Fruit fly (Drosophila melanogaster) whole organism, embryonic: Measurements from ENCODE around the gene CG33631.
A peak's percentile ranks its signal among the peaks of the same experiment; 100 is the strongest.

Experiments
- Antp ChIP-seq: fragments of 200-800 bp; sonication (Bioruptor generic); optimal IDR thresholded peaks from 3 replicates; lab custom pipeline; 2016; ENCODE audit warnings: missing biosample characterization, missing genetic modification characterization
- BEAF-32 ChIP-seq: fragments of 200-800 bp; sonication (Bioruptor generic); optimal IDR thresholded peaks from 3 replicates; lab custom pipeline; 2017; ENCODE audit warnings: missing biosample characterization, missing genetic modification characterization, mild to moderate bottlenecking, moderate library complexity, missing genetic modification reagents
- BtbVII ChIP-seq: fragments of 200-800 bp; sonication (Bioruptor generic); optimal IDR thresholded peaks from 3 replicates; lab custom pipeline; 2017; ENCODE audit warnings: missing biosample characterization, mild to moderate bottlenecking, missing genetic modification characterization
- C15 ChIP-seq: fragments of 200-800 bp; sonication (Bioruptor generic); IDR thresholded peaks from 3 replicates; pipeline ENCODE4 v1.3.6; 2022; ENCODE audit warnings: missing biosample characterization, missing genetic modification characterization
- CG10431 ChIP-seq: fragments of 200-800 bp; sonication (Bioruptor generic); optimal IDR thresholded peaks from 3 replicates; lab custom pipeline; 2018; ENCODE audit warnings: missing biosample characterization, mild to moderate bottlenecking, missing genetic modification characterization
- CG10462 ChIP-seq: fragments of 200-800 bp; sonication (Bioruptor generic); optimal IDR thresholded peaks from 2 replicates; lab custom pipeline; 2016; ENCODE audit warnings: missing biosample characterization, missing genetic modification characterization
- CG12219 ChIP-seq: fragments of 200-800 bp; sonication (Bioruptor generic); optimal IDR thresholded peaks from 3 replicates; lab custom pipeline; 2018; ENCODE audit warnings: missing biosample characterization, mild to moderate bottlenecking, missing genetic modification characterization
- CG12659 ChIP-seq: fragments of 200-800 bp; sonication (Bioruptor generic); optimal IDR thresholded peaks from 3 replicates; lab custom pipeline; 2017; ENCODE audit warnings: mild to moderate bottlenecking, missing biosample characterization, missing genetic modification reagents, missing genetic modification characterization
- CG12769 ChIP-seq: fragments of 200-800 bp; sonication (Bioruptor generic); optimal IDR thresholded peaks from 2 replicates; lab custom pipeline; 2019; ENCODE audit warnings: missing biosample characterization, mild to moderate bottlenecking, missing genetic modification characterization, moderate library complexity
- CG13123 ChIP-seq: fragments of 200-800 bp; sonication (Bioruptor generic); optimal IDR thresholded peaks from 2 replicates; lab custom pipeline; 2016; ENCODE audit warnings: missing biosample characterization, missing genetic modification characterization
- CG15269 ChIP-seq: fragments of 200-800 bp; sonication (Bioruptor generic); optimal IDR thresholded peaks from 2 replicates; lab custom pipeline; 2018; ENCODE audit warnings: missing biosample characterization, mild to moderate bottlenecking, missing genetic modification characterization, moderate library complexity
- CG1792 ChIP-seq: fragments of 200-800 bp; sonication (Bioruptor generic); optimal IDR thresholded peaks from 2 replicates; lab custom pipeline; 2016; ENCODE audit warnings: missing biosample characterization, missing genetic modification characterization
- CG3726 ChIP-seq: fragments of 200-800 bp; sonication (Bioruptor generic); IDR thresholded peaks from 3 replicates; pipeline ENCODE4, ENCODE4 v1.3.6; 2022; ENCODE audit warnings: missing biosample characterization, missing genetic modification characterization
- CG42726 ChIP-seq: fragments of 200-800 bp; sonication (Bioruptor generic); IDR thresholded peaks from 2 replicates; pipeline ENCODE4 v1.3.6; 2022; ENCODE audit warnings: missing biosample characterization, missing genetic modification characterization; ENCODE audit not compliant: partially characterized antibody
- CG4707 ChIP-seq: fragments of 200-800 bp; sonication (Bioruptor generic); optimal IDR thresholded peaks from 2 replicates; lab custom pipeline; 2018; ENCODE audit warnings: missing biosample characterization, mild to moderate bottlenecking, missing genetic modification characterization, moderate library complexity
- CG6854 ChIP-seq: fragments of 200-800 bp; sonication (Bioruptor generic); optimal IDR thresholded peaks from 3 replicates; lab custom pipeline; 2017; ENCODE audit warnings: missing biosample characterization, mild to moderate bottlenecking, missing genetic modification characterization
- CG7839 ChIP-seq: fragments of 200-800 bp; sonication (Bioruptor generic); optimal IDR thresholded peaks from 3 replicates; lab custom pipeline; 2018; ENCODE audit warnings: missing biosample characterization, mild to moderate bottlenecking, missing genetic modification characterization, moderate library complexity
- CG9876 ChIP-seq: fragments of 200-800 bp; sonication (Bioruptor generic); optimal IDR thresholded peaks from 2 replicates; lab custom pipeline; 2016; ENCODE audit warnings: missing biosample characterization, missing genetic modification characterization
- CkIIα-i1 ChIP-seq: fragments of 200-800 bp; sonication (Bioruptor generic); IDR thresholded peaks from 2 replicates; pipeline ENCODE4 v1.3.6; 2022; ENCODE audit warnings: missing biosample characterization, missing genetic modification characterization
- CrebB ChIP-seq: fragments of 200-800 bp; sonication (Bioruptor generic); optimal IDR thresholded peaks from 3 replicates; lab custom pipeline; 2018; ENCODE audit warnings: missing biosample characterization, mild to moderate bottlenecking, missing genetic modification characterization
- Dbx ChIP-seq: fragments of 200-800 bp; sonication (Bioruptor generic); IDR thresholded peaks from 3 replicates; pipeline ENCODE4 v1.3.6; 2022; ENCODE audit warnings: missing biosample characterization, missing genetic modification characterization
- Dip2 ChIP-seq: fragments of 200-800 bp; sonication (Bioruptor generic); IDR thresholded peaks from 2 replicates; pipeline ENCODE4 v1.3.6; 2022; ENCODE audit warnings: missing biosample characterization, missing genetic modification characterization
- Dll ChIP-seq: fragments of 200-800 bp; sonication (Bioruptor generic); IDR thresholded peaks from 4 replicates; pipeline ENCODE4 v1.3.6; 2022; ENCODE audit warnings: missing biosample characterization, missing genetic modification characterization; ENCODE audit not compliant: partially characterized antibody
- Gsc ChIP-seq: fragments of 200-800 bp; sonication (Bioruptor generic); IDR thresholded peaks from 2 replicates; pipeline ENCODE4 v1.3.6; 2022; ENCODE audit warnings: missing biosample characterization, missing genetic modification characterization
- HHEX ChIP-seq: fragments of 200-800 bp; sonication (Bioruptor generic); optimal IDR thresholded peaks from 3 replicates; lab custom pipeline; 2017; ENCODE audit warnings: missing biosample characterization, mild to moderate bottlenecking, missing genetic modification characterization, missing genetic modification reagents
- Hand ChIP-seq: fragments of 200-800 bp; sonication (Bioruptor generic); optimal IDR thresholded peaks from 2 replicates; lab custom pipeline; 2017; ENCODE audit warnings: mild to moderate bottlenecking, missing biosample characterization, missing genetic modification reagents, missing genetic modification characterization
- MBD-R2 ChIP-seq: fragments of 200-800 bp; sonication (Bioruptor generic); IDR thresholded peaks from 2 replicates; pipeline ENCODE4 v1.3.6; 2022; ENCODE audit warnings: missing biosample characterization, missing genetic modification characterization
- Nf-YB ChIP-seq: fragments of 200-800 bp; sonication (Bioruptor generic); optimal IDR thresholded peaks from 3 replicates; lab custom pipeline; 2019; ENCODE audit warnings: missing biosample characterization, mild to moderate bottlenecking, missing genetic modification characterization, moderate library complexity
- Taf1 ChIP-seq: fragments of 200-800 bp; sonication (Bioruptor generic); IDR thresholded peaks from 2 replicates; pipeline ENCODE4 v1.3.6; 2022; ENCODE audit warnings: missing biosample characterization, missing genetic modification characterization
- bcd ChIP-seq: fragments of 200-800 bp; sonication (Bioruptor generic); optimal IDR thresholded peaks from 2 replicates; lab custom pipeline; 2017; ENCODE audit warnings: missing biosample characterization, mild to moderate bottlenecking, missing genetic modification characterization
- bsh ChIP-seq, 2 experiments: fragments of 200-800 bp; sonication (Bioruptor generic); optimal IDR thresholded peaks; 2 replicates each; lab custom pipeline; 2017 to 2018; ENCODE audit warnings: mild to moderate bottlenecking in 2 of 2, missing biosample characterization in 2 of 2, missing genetic modification characterization in 2 of 2, moderate library complexity in 1 of 2
- chn ChIP-seq: fragments of 200-800 bp; sonication (Bioruptor generic); optimal IDR thresholded peaks from 2 replicates; lab custom pipeline; 2016; ENCODE audit warnings: missing biosample characterization, missing genetic modification characterization
- crol ChIP-seq: fragments of 200-800 bp; sonication (Bioruptor generic); IDR thresholded peaks from 2 replicates; pipeline ENCODE4 v1.3.6; 2022; ENCODE audit warnings: missing biosample characterization, missing genetic modification characterization
- da ChIP-seq: fragments of 200-800 bp; sonication (Bioruptor generic); optimal IDR thresholded peaks from 2 replicates; lab custom pipeline; 2016; ENCODE audit warnings: missing biosample characterization, missing genetic modification characterization
- dan ChIP-seq: fragments of 200-800 bp; sonication (Bioruptor generic); IDR thresholded peaks from 2 replicates; pipeline ENCODE4 v1.3.6; 2022; ENCODE audit warnings: missing biosample characterization, missing genetic modification characterization
- gfzf ChIP-seq: fragments of 200-800 bp; sonication (Bioruptor generic); optimal IDR thresholded peaks from 2 replicates; lab custom pipeline; 2016; ENCODE audit warnings: missing biosample characterization, mild to moderate bottlenecking, missing genetic modification characterization, moderate library complexity
- gsb ChIP-seq: fragments of 200-800 bp; sonication (Bioruptor generic); IDR thresholded peaks from 2 replicates; pipeline ENCODE4 v1.3.6; 2022; ENCODE audit warnings: missing biosample characterization, missing genetic modification characterization
- onecut ChIP-seq: fragments of 200-800 bp; sonication (Bioruptor generic); IDR thresholded peaks from 2 replicates; pipeline ENCODE4 v1.3.6; 2022; ENCODE audit warnings: missing biosample characterization, missing genetic modification characterization
- org-1 ChIP-seq: fragments of 200-800 bp; sonication (Bioruptor generic); optimal IDR thresholded peaks from 2 replicates; lab custom pipeline; 2017; ENCODE audit warnings: missing biosample characterization, missing genetic modification characterization
- p53 ChIP-seq: fragments of 200-800 bp; sonication (Bioruptor generic); optimal IDR thresholded peaks from 2 replicates; lab custom pipeline; 2016; ENCODE audit warnings: missing biosample characterization, missing genetic modification characterization
- pzg ChIP-seq: fragments of 200-800 bp; sonication (Bioruptor generic); optimal IDR thresholded peaks from 3 replicates; lab custom pipeline; 2018; ENCODE audit warnings: missing biosample characterization, mild to moderate bottlenecking, missing genetic modification characterization, moderate library complexity
- ranshi ChIP-seq: fragments of 200-800 bp; sonication (Bioruptor generic); IDR thresholded peaks from 2 replicates; pipeline ENCODE4 v1.3.6; 2022; ENCODE audit warnings: missing biosample characterization, missing genetic modification characterization
- row ChIP-seq: fragments of 200-800 bp; sonication (Bioruptor generic); IDR thresholded peaks from 3 replicates; pipeline ENCODE4 v1.3.6; 2022; ENCODE audit warnings: missing biosample characterization, missing genetic modification characterization
- sisA ChIP-seq: fragments of 200-800 bp; sonication (Bioruptor generic); IDR thresholded peaks from 2 replicates; pipeline ENCODE4 v1.3.6; 2022; ENCODE audit warnings: missing biosample characterization, missing genetic modification characterization
- slou ChIP-seq: fragments of 200-800 bp; sonication (Bioruptor generic); optimal IDR thresholded peaks from 3 replicates; lab custom pipeline; 2016; ENCODE audit warnings: missing biosample characterization, missing genetic modification characterization
- sqz ChIP-seq: fragments of 200-800 bp; sonication (Bioruptor generic); optimal IDR thresholded peaks from 3 replicates; lab custom pipeline; 2018; ENCODE audit warnings: missing biosample characterization, mild to moderate bottlenecking, missing genetic modification characterization
- stwl ChIP-seq: fragments of 200-800 bp; sonication (Bioruptor generic); optimal IDR thresholded peaks from 3 replicates; lab custom pipeline; 2018; ENCODE audit warnings: missing biosample characterization, mild to moderate bottlenecking, missing genetic modification characterization, moderate library complexity
- tap ChIP-seq: fragments of 200-800 bp; optimal IDR thresholded peaks from 3 replicates; lab custom pipeline; 2019; ENCODE audit warnings: missing biosample characterization, mild to moderate bottlenecking, missing genetic modification characterization, moderate library complexity
- unpg ChIP-seq: fragments of 200-800 bp; sonication (Bioruptor generic); optimal IDR thresholded peaks from 3 replicates; lab custom pipeline; 2018; ENCODE audit warnings: missing biosample characterization, mild to moderate bottlenecking, missing genetic modification characterization, moderate library complexity
- vnd ChIP-seq: fragments of 200-800 bp; sonication (Bioruptor generic); IDR thresholded peaks from 3 replicates; pipeline ENCODE4 v1.3.6; 2022; ENCODE audit warnings: missing biosample characterization, missing genetic modification characterization; ENCODE audit not compliant: partially characterized antibody
- yki ChIP-seq: fragments of >200 bp; optimal IDR thresholded peaks from 3 replicates; lab custom pipeline; 2018
- zfh2 ChIP-seq: fragments of 200-800 bp; sonication (Bioruptor generic); optimal IDR thresholded peaks from 2 replicates; lab custom pipeline; 2016; ENCODE audit warnings: missing biosample characterization, missing genetic modification characterization

Gene CG33631

DNA sequence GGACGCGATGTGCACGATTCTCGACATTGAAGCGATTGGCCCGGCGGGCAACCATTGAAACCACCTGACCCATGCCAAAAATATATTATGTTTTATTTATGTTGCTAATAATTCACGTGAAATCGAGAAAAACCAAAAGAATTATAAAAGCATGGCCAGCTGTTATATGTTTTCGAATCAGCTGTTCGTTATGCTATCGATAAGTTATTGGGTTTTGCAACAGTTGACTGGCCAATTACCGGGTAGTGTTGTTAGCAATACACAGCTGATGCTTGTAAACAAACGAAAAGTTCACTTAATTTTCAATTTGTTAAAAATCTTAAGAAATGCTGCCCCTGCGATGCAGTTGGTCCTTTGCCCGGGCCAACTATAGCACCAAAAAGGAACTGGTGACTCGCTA lies 18.5 kb upstream of the CG33631 start, which contains the start of the genes CG11722 and mtTFB2 (continued):
- no peak for TF ChIP-seq Dip2 (GFP tag; lab: Robert Waterston, UW)
- no peak for TF ChIP-seq CG12769 (tag; lab: Kevin White, UChicago)
- TF ChIP-seq CG10431 (GFP tag; lab: Kevin White, UChicago) = no peak
- TF ChIP-seq CG1792 = no peak
- no peak for TF ChIP-seq vnd (GFP tag; lab: Robert Waterston, UW)
- TF ChIP-seq CG7839 = no peak
- no peak for TF ChIP-seq Antp (GFP tag; lab: Kevin White, UChicago)
- TF ChIP-seq CrebB (tag; lab: Kevin White, UChicago) = no peak
- peak; percentile 33 for TF ChIP-seq BEAF-32
- TF ChIP-seq CG10462 (GFP tag; lab: Kevin White, UChicago) = no peak
- TF ChIP-seq zfh2 = no peak
- no peak for TF ChIP-seq BtbVII
- TF ChIP-seq ranshi (GFP tag; lab: Robert Waterston, UW) = no peak
- TF ChIP-seq da (GFP tag; lab: Kevin White, UChicago) = no peak
- TF ChIP-seq yki (lab: Kevin White, UChicago) = no peak
- no peak for TF ChIP-seq CG4707 (GFP tag; lab: Kevin White, UChicago)
- no peak for TF ChIP-seq CG9876 (GFP tag; lab: Kevin White, UChicago)
- no peak for TF ChIP-seq p53 (GFP tag; lab: Kevin White, UChicago)
- no peak for TF ChIP-seq bcd (GFP tag; lab: Kevin White, UChicago)
- no peak for TF ChIP-seq sqz (GFP tag; lab: Kevin White, UChicago)
- no peak for TF ChIP-seq sisA (GFP tag; lab: Robert Waterston, UW)
- TF ChIP-seq C15 (GFP tag; lab: Robert Waterston, UW) = no peak
- no peak for TF ChIP-seq CG13123 (GFP tag; lab: Kevin White, UChicago)
- TF ChIP-seq MBD-R2 (GFP tag; lab: Robert Waterston, UW) = peak; percentile 81
- TF ChIP-seq CG3726 (GFP tag; lab: Robert Waterston, UW) = no peak
- TF ChIP-seq CG12219 (GFP tag; lab: Kevin White, UChicago) = no peak
- no peak for TF ChIP-seq CG15269 (tag; lab: Kevin White, UChicago)
- TF ChIP-seq org-1 (GFP tag; lab: Kevin White, UChicago) = no peak
- TF ChIP-seq pzg (GFP tag; lab: Kevin White, UChicago) = peak; percentile 53
- peak; percentile 72; the same call in 1 of the 2 replicates for TF ChIP-seq onecut (GFP tag; lab: Robert Waterston, UW)
- TF ChIP-seq dan (GFP tag; lab: Robert Waterston, UW) = no peak
- peak; percentile 38 for TF ChIP-seq stwl (tag; lab: Kevin White, UChicago)
- TF ChIP-seq CG12659 (GFP tag; lab: Kevin White, UChicago) = no peak
- no peak for TF ChIP-seq CkIIα-i1 (GFP tag; lab: Robert Waterston, UW)
- TF ChIP-seq Hand (GFP tag; lab: Kevin White, UChicago) = no peak
- TF ChIP-seq HHEX (GFP tag; lab: Kevin White, UChicago) = no peak
- TF ChIP-seq slou (GFP tag; lab: Kevin White, UChicago) = no peak
- TF ChIP-seq tap = no peak
- TF ChIP-seq crol (GFP tag; lab: Robert Waterston, UW) = no peak
- no peak for TF ChIP-seq chn (GFP tag; lab: Kevin White, UChicago)
- TF ChIP-seq unpg = no peak
- TF ChIP-seq Nf-YB = peak; percentile 73
- TF ChIP-seq row (GFP tag; lab: Robert Waterston, UW) = no peak
- TF ChIP-seq bsh (GFP tag; optimal IDR thresholded peaks at IDR 0.05; lab: Kevin White, UChicago) = no peak
- no peak for TF ChIP-seq Dbx (GFP tag; lab: Robert Waterston, UW)
- TF ChIP-seq CG42726 (GFP tag; lab: Robert Waterston, UW) = no peak
- no peak for TF ChIP-seq CG6854 (GFP tag; lab: Kevin White, UChicago)
- TF ChIP-seq Gsc = no peak
- peak; percentile 2 for TF ChIP-seq gfzf (GFP tag; lab: Kevin White, UChicago)
- no peak for TF ChIP-seq gsb (GFP tag; lab: Robert Waterston, UW)
- peak; percentile 72 for TF ChIP-seq Dll (GFP tag; lab: Robert Waterston, UW)
- no peak for TF ChIP-seq Taf1
